Worm (Caenorhabditis elegans): ENCODE data around the gene dre-1.

Gene dre-1

ce11 chrV:6488849-6489248 is 57.5 kb downstream of the dre-1 start, which contains the start of gene lec-10:
Gene lec-10 (minus strand): TSS chrV:6489120.
- TF ChIP-seq sma-9 (GFP tag; optimal IDR thresholded peaks at IDR 0.05) (peak; percentile 66), sma-9 (tag; optimal IDR thresholded peaks at IDR 0.05) (no peak), nhr-10 (tag; optimal IDR thresholded peaks at IDR 0.05) (no peak), ZK546.5 (tag; optimal IDR thresholded peaks at IDR 0.05) (no peak), aly-2 (tag; optimal IDR thresholded peaks at IDR 0.05) (no peak), nhr-21 (tag; optimal IDR thresholded peaks at IDR 0.05) (no peak), unc-62 (GFP tag; optimal IDR thresholded peaks at IDR 0.05) (no peak), dmd-4 (tag; optimal IDR thresholded peaks at IDR 0.05) (no peak), gmeb-1 (tag; optimal IDR thresholded peaks at IDR 0.05) (peak; percentile 33), blmp-1 (tag; optimal IDR thresholded peaks at IDR 0.05; ENCODE audit: insufficient read depth) (no peak), fos-1 (tag; optimal IDR thresholded peaks at IDR 0.05) (peak; percentile 87), nhr-6 (tag; optimal IDR thresholded peaks at IDR 0.05) (no peak), sma-3 (GFP tag; optimal IDR thresholded peaks at IDR 0.05) (no peak), skn-1 (tag; optimal IDR thresholded peaks at IDR 0.05) (no peak), egl-27 (tag; optimal IDR thresholded peaks at IDR 0.05) (no peak), nhr-11 (tag; optimal IDR thresholded peaks at IDR 0.05) (no peak), mbf-1 (tag; optimal IDR thresholded peaks at IDR 0.05) (no peak), ama-1 (optimal IDR thresholded peaks at IDR 0.05) (no peak), ceh-82 (tag; optimal IDR thresholded peaks at IDR 0.05) (no peak), crh-2 (tag; optimal IDR thresholded peaks at IDR 0.05) (peak; percentile 55), lin-11 (tag; optimal IDR thresholded peaks at IDR 0.05) (no peak), F13H6.1 (tag; optimal IDR thresholded peaks at IDR 0.05) (peak; percentile 1)

DNA sequence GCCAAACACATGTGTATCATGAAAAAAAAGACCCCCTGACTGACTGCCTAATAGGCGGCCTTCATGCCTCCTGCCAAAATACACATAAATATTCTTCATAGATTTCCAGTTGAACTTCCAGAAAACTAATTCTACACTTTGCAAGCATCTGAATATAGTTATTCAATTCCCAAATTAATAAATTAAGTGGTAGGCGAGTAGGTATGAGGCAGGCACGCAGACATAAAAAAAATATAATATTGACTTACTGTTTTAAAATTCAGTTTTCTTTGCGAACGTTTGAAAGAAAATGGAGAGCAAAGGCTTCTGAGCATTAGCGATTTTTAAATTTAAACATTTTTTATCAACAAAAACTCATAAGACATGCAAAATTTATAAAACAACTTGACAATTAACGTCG is 58.4 kb downstream of the dre-1 start:
- TF ChIP-seq crh-2 (tag; optimal IDR thresholded peaks at IDR 0.05): peak; percentile 67
- peak; percentile 33 for TF ChIP-seq ama-1 (optimal IDR thresholded peaks at IDR 0.05)
- peak; percentile 41 for TF ChIP-seq gmeb-1 (tag; optimal IDR thresholded peaks at IDR 0.05)
- no peak for TF ChIP-seq skn-1 (tag; optimal IDR thresholded peaks at IDR 0.05)
- TF ChIP-seq lin-13 (GFP tag; optimal IDR thresholded peaks at IDR 0.05): peak; percentile 44

- TF ChIP-seq nhr-6 (tag; optimal IDR thresholded peaks at IDR 0.05): no peak
- no peak for TF ChIP-seq ceh-82 (tag; optimal IDR thresholded peaks at IDR 0.05)
- TF ChIP-seq sma-9 (GFP tag; optimal IDR thresholded peaks at IDR 0.05): no peak
- TF ChIP-seq sma-9 (tag; optimal IDR thresholded peaks at IDR 0.05): no peak
- no peak for TF ChIP-seq ztf-11 (tag; optimal IDR thresholded peaks at IDR 0.05)
- no peak for TF ChIP-seq lsy-2 (tag; optimal IDR thresholded peaks at IDR 0.05)
- TF ChIP-seq blmp-1 (tag; optimal IDR thresholded peaks at IDR 0.05; ENCODE audit: insufficient read depth): no peak
- TF ChIP-seq nhr-25 (tag; optimal IDR thresholded peaks at IDR 0.05): no peak
Measured at ce11 chrV:6485109-6485508, 61.2 kb downstream of the dre-1 start.
